Worm (Caenorhabditis elegans): ENCODE measurements around the gene xrn-1.

xrn-1 gene

DNA sequence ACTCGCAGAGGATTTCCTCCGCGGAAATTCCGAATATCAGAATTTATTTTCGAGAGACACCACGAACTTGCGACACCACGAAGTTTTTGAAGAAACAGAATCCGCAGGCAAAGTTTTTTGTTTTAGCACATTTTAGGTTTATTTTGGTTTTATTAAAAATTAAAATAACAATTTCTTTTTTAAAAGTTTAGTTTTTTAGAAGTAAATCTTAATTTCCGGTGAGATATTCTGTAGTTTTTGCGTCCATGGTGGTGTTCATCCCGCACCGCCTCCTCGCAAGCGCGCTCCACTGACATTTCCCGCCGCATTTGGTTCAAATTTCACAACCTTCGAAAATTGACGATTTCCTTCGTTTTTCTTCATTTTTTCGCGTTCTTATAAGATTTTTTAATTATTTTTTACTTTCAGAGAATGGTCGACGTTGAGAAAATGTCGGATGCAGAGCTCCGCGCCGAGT is 5.6 kb upstream of the xrn-1 start, which contains the start of gene lem-2 (continued):
- TF ChIP-seq aha-1 (tag) (no peak), nhr-42 (GFP tag; IDR thresholded peaks at IDR 0.05) (peak; percentile 69; the same call in 1 of the 2 replicates), lin-15B (tag; optimal IDR thresholded peaks at IDR 0.05) (no peak), zfp-2 (tag; optimal IDR thresholded peaks at IDR 0.05) (peak; percentile 54), lin-29 (GFP tag; IDR thresholded peaks at IDR 0.05) (no peak), madf-5 (GFP tag; IDR thresholded peaks at IDR 0.05) (no peak), skn-1 (tag; optimal IDR thresholded peaks at IDR 0.05) (no peak), nhr-111 (GFP tag; optimal IDR thresholded peaks at IDR 0.05) (no peak), tag-97 (GFP tag; IDR thresholded peaks at IDR 0.05) (no peak), ztf-11 (tag; optimal IDR thresholded peaks at IDR 0.05) (no peak), ceh-44 (GFP tag; IDR thresholded peaks at IDR 0.05) (no peak), F10B5.3 (tag; optimal IDR thresholded peaks at IDR 0.05) (no peak), arid-1 (GFP tag; conservative IDR thresholded peaks at IDR 0.05) (0 out of 2 replicates have a peak, but pooled peaks have one; percentile 33), hlh-30 (tag; optimal IDR thresholded peaks at IDR 0.05; ENCODE audit: insufficient read depth) (peak; percentile 47), zfp-3 (GFP tag; conservative IDR thresholded peaks at IDR 0.05) (no peak), lsy-2 (tag; optimal IDR thresholded peaks at IDR 0.05) (peak; percentile 13 to 76), Y75B8A.6 (GFP tag; IDR thresholded peaks at IDR 0.05) (no peak), T26A8.4 (GFP tag; IDR thresholded peaks at IDR 0.05) (no peak), mxl-3 (GFP tag; optimal IDR thresholded peaks at IDR 0.05) (peak; percentile 30), php-3 (GFP tag; IDR thresholded peaks at IDR 0.05) (no peak), spr-1 (tag; optimal IDR thresholded peaks at IDR 0.05) (no peak), pqm-1 (tag; optimal IDR thresholded peaks at IDR 0.05) (no peak), dmd-9 (GFP tag; IDR thresholded peaks at IDR 0.05) (no peak), tra-1 (GFP tag; IDR thresholded peaks at IDR 0.05) (peak; percentile 38; the same call in 1 of the 2 replicates), set-16 (GFP tag; IDR thresholded peaks at IDR 0.05) (no peak), F49E8.2 (tag; optimal IDR thresholded peaks at IDR 0.05; ENCODE audit: borderline replicate concordance) (peak; percentile 25), hlh-11 (tag; optimal IDR thresholded peaks at IDR 0.05) (peak; percentile 36), nhr-25 (tag; optimal IDR thresholded peaks at IDR 0.05; ENCODE audit: borderline replicate concordance, insufficient read depth) (peak; percentile 1), fkh-10 (GFP tag; optimal IDR thresholded peaks at IDR 0.05) (no peak), ztf-7 (tag; optimal IDR thresholded peaks at IDR 0.05) (no peak), aly-2 (tag; optimal IDR thresholded peaks at IDR 0.05) (no peak), nhr-76 (tag; optimal IDR thresholded peaks at IDR 0.05) (no peak), dmd-6 (GFP tag; IDR thresholded peaks at IDR 0.05) (peak; percentile 39; the same call in 1 of the 2 replicates), nhr-6 (tag; optimal IDR thresholded peaks at IDR 0.05) (peak; percentile 22), Y5F2A.4 (GFP tag; optimal IDR thresholded peaks at IDR 0.05) (no peak), lim-7 (GFP tag; IDR thresholded peaks at IDR 0.05) (no peak), madf-9 (GFP tag; conservative IDR thresholded peaks at IDR 0.05) (0 out of 2 replicates have a peak, but pooled peaks have one; percentile 34), gei-8 (GFP tag; optimal IDR thresholded peaks at IDR 0.05) (no peak), daf-19 (GFP tag; conservative IDR thresholded peaks at IDR 0.05) (no peak), zip-2 (tag; optimal IDR thresholded peaks at IDR 0.05) (no peak), dve-1 (tag; optimal IDR thresholded peaks at IDR 0.05; ENCODE audit: insufficient read depth) (peak; percentile 60), Y48G9A.11 (GFP tag; IDR thresholded peaks at IDR 0.05) (no peak), rbr-2 (tag; optimal IDR thresholded peaks at IDR 0.05) (peak; percentile 73), mdl-1 (tag; optimal IDR thresholded peaks at IDR 0.05) (peak in 1 of 2 experiments; percentile 18), ceh-28 (tag; optimal IDR thresholded peaks at IDR 0.05) (no peak), nhr-28 (tag; optimal IDR thresholded peaks at IDR 0.05) (peak; percentile 45), ces-1 (GFP tag; optimal IDR thresholded peaks at IDR 0.05) (no peak), hif-1 (tag; optimal IDR thresholded peaks at IDR 0.05) (peak in 1 of 2 experiments; percentile 92), snpc-4 (tag; optimal IDR thresholded peaks at IDR 0.05) (no peak), egl-43 (GFP tag; IDR thresholded peaks at IDR 0.05) (no peak), nhr-11 (tag; optimal IDR thresholded peaks at IDR 0.05) (peak; percentile 30)

All from whole organism, L4 larva.